Worm (Caenorhabditis elegans): ENCODE results near the gene srz-42.
A peak's percentile ranks its signal among the peaks of the same experiment; 100 is the strongest.

srz-42 gene

DNA sequence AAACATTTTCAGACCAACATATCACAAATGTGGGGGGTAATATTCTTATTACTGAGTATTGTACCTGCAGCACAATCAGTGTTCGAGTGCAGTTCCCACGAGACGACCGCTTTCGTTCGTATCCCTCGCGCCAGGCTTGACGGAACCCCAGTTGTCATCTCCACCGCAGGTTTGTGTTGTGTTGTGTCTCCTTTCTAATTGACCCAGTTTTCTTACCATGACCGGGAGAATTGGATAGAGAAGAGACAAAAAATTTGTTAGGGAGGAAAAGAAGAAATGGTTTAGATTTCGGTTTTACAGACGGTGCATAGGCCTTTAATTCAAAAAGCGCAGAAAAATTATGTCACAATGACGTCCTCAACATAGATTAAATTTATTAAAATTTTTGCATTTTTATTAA lies 37.9 kb upstream of the srz-42 start, which contains the start of gene noah-2:
Gene noah-2 (plus strand): TSS at position 13 of the 400 bp plus-strand sequence.
- TF ChIP-seq blmp-1 (tag; optimal IDR thresholded peaks at IDR 0.05) (peak; percentile 94), mdl-1 (tag; optimal IDR thresholded peaks at IDR 0.05) (no peak)

DNA sequence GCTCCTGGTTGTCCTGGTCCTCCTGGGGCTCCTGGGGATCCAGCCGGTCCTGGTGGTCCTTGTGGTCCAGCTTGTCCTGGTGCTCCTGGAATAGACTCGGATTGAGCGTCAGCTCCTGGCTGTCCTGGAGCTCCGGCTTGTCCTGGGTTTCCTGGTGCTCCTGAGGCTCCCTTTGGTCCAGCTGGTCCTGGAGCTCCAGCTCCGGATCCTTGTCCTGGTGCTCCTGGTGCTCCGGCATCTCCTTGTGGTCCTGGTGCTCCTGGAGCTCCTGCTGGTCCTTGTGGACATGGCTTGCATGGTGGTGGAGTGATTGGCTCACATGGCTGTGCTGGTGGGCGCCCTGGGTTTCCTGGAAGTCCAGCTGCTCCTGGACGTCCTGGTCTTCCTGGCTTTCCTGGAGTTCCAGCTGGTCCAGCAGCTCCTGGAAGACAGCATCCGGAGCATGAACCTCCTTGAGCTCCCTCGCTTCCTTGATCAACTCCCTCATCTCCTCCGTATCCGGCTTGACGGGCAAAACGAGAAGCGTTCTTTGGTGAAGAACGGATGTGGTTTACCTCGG lies 30.6 kb upstream of the srz-42 start:
- TF ChIP-seq snpc-4 (tag; optimal IDR thresholded peaks at IDR 0.05): no peak
- no peak for TF ChIP-seq C16A3.4 (tag; optimal IDR thresholded peaks at IDR 0.05)
- TF ChIP-seq aly-2 (tag; optimal IDR thresholded peaks at IDR 0.05): no peak
- TF ChIP-seq pax-3 (tag; optimal IDR thresholded peaks at IDR 0.05): no peak
- TF ChIP-seq swsn-7 (tag; optimal IDR thresholded peaks at IDR 0.05): no peak
- TF ChIP-seq nhr-12 (tag; optimal IDR thresholded peaks at IDR 0.05): no peak
- no peak for TF ChIP-seq unc-62 (GFP tag; optimal IDR thresholded peaks at IDR 0.05)
- TF ChIP-seq xbp-1 (tag; optimal IDR thresholded peaks at IDR 0.05): no peak
- no peak for TF ChIP-seq mab-9 (GFP tag; IDR thresholded peaks at IDR 0.05)
- TF ChIP-seq nhr-237 (tag; optimal IDR thresholded peaks at IDR 0.05): no peak
- no peak for TF ChIP-seq zag-1 (tag; optimal IDR thresholded peaks at IDR 0.05)
- no peak for TF ChIP-seq nhr-11 (tag; optimal IDR thresholded peaks at IDR 0.05)

ce11 chrIV:14099256-14099655 lies 29.9 kb upstream of the srz-42 start, which contains the start of gene col-133:
Gene col-133, minus strand, starts transcription at chrIV:14099356.
- TF ChIP-seq fkh-10 (GFP tag; optimal IDR thresholded peaks at IDR 0.05): no peak
- TF ChIP-seq ztf-4 (tag; optimal IDR thresholded peaks at IDR 0.05): no peak
- no peak for TF ChIP-seq blmp-1 (tag; optimal IDR thresholded peaks at IDR 0.05)
- TF ChIP-seq irx-1 (tag; optimal IDR thresholded peaks at IDR 0.05): no peak
- TF ChIP-seq nhr-47 (tag; optimal IDR thresholded peaks at IDR 0.05): no peak
- no peak for TF ChIP-seq sup-37 (GFP tag; optimal IDR thresholded peaks at IDR 0.05)
- TF ChIP-seq vab-15 (tag; optimal IDR thresholded peaks at IDR 0.05): no peak
- no peak for TF ChIP-seq nhr-71 (tag; optimal IDR thresholded peaks at IDR 0.05)
- no peak for TF ChIP-seq swsn-7 (tag; optimal IDR thresholded peaks at IDR 0.05)

DNA sequence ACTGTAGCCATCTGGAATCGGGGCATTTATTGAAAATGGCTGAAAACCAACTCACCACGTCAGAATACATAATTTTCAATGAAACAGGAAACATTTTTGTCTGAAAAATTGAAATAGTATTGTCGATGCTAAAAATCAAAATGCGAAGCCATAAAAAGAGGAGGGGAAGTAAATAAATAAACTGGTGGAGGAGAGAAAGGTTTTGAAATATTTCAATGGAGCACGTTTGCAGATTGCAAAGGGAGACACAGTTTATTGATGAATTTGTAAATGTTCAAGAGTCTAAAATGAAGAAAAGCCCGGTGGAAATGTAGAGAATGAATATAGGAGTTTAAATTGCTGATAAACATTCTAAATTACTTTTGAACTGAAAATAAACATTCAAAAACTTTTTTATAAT lies 26.1 kb upstream of the srz-42 start, which contains the start of gene F52B11.5:
Gene F52B11.5 (minus strand): TSS at position 178 of the 400 bp plus-strand sequence.
- TF ChIP-seq lir-3 (tag; optimal IDR thresholded peaks at IDR 0.05; ENCODE audit: poor library complexity): no peak
- TF ChIP-seq mdl-1 (tag; optimal IDR thresholded peaks at IDR 0.05): no peak
- TF ChIP-seq efl-1 (optimal IDR thresholded peaks at IDR 0.05): peak in 1 of 2 experiments; percentile 17
- no peak for TF ChIP-seq efl-1 (GFP tag; optimal IDR thresholded peaks at IDR 0.05 in 1 of 2)
- TF ChIP-seq nhr-84 (tag; optimal IDR thresholded peaks at IDR 0.05): no peak
- TF ChIP-seq lin-35 (GFP tag; optimal IDR thresholded peaks at IDR 0.05): peak in 1 of 2 experiments; percentile 3
- peak in 1 of 3 experiments; percentile 38 for TF ChIP-seq dpl-1 (GFP tag; optimal IDR thresholded peaks at IDR 0.05)

DNA sequence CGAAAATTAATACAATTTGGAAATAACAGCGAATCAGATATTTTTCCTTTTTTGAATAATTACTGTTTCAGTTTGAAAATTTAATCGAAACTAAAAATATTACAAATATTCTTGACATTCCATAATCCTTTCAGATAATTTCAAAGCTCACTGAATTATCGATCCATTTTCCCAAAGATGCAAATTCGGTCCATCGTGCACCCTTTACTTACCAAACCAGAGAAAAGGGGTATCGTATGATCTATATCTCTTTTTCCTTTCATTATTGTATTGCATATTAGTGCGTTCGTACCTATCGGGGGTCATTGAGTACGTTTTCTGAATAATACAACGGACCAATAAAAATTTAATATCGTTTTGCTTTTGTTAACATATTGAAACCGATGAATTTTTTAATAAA lies 24.4 kb upstream of the srz-42 start:
- TF ChIP-seq fos-1 (tag; optimal IDR thresholded peaks at IDR 0.05): no peak
- no peak for TF ChIP-seq nhr-28 (tag; optimal IDR thresholded peaks at IDR 0.05)
- TF ChIP-seq C16A3.4 (tag; optimal IDR thresholded peaks at IDR 0.05): no peak
- TF ChIP-seq aly-2 (tag; optimal IDR thresholded peaks at IDR 0.05): no peak

DNA sequence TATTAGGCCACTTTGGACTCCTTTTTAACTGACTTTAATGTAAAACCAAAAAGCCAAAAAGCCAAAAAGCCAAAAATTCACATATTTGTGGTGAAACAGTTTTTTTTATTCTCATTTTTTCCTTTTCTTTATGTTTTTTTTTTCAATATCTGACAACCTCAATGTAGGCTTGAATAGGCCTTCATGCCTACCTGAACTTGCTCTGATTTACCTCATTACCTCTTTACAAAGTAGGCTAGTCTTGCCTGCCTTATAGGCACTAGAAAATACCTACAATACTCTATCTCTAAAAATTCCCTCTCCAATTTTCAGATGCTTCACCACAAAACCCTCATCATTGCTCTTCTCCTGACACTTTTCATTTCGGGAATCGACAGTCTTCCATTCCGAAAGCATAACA lies 22.9 kb upstream of the srz-42 start, which contains the start of gene ins-34:
Gene ins-34 (plus strand): TSS at position 301 of the 400 bp plus-strand sequence.
- TF ChIP-seq fkh-4 (tag; optimal IDR thresholded peaks at IDR 0.05; ENCODE audit: borderline replicate concordance): no peak
- TF ChIP-seq Y116A8C.19 (tag; optimal IDR thresholded peaks at IDR 0.05; ENCODE audit: borderline replicate concordance): no peak

ce11 chrIV:14107647-14108046 lies 21.5 kb upstream of the srz-42 start:
- TF ChIP-seq nhr-28 (tag; optimal IDR thresholded peaks at IDR 0.05): no peak
- no peak for TF ChIP-seq efl-1 (optimal IDR thresholded peaks at IDR 0.05)
- no peak for TF ChIP-seq efl-1 (GFP tag; optimal IDR thresholded peaks at IDR 0.05 in 1 of 2)
- no peak for TF ChIP-seq ceh-82 (tag; optimal IDR thresholded peaks at IDR 0.05)
- TF ChIP-seq nhr-84 (tag; optimal IDR thresholded peaks at IDR 0.05): no peak
- no peak for TF ChIP-seq C34B4.2 (tag; optimal IDR thresholded peaks at IDR 0.05)
- no peak for TF ChIP-seq xbp-1 (tag; optimal IDR thresholded peaks at IDR 0.05)
- TF ChIP-seq hlh-17 (GFP tag; optimal IDR thresholded peaks at IDR 0.05; ENCODE audit: borderline replicate concordance): no peak
- no peak for TF ChIP-seq unc-130 (tag; optimal IDR thresholded peaks at IDR 0.05)
- no peak for TF ChIP-seq lin-13 (GFP tag; optimal IDR thresholded peaks at IDR 0.05)
- no peak for TF ChIP-seq lin-14 (GFP tag; optimal IDR thresholded peaks at IDR 0.05)
- TF ChIP-seq fkh-8 (tag; optimal IDR thresholded peaks at IDR 0.05): no peak
- TF ChIP-seq nhr-76 (tag; optimal IDR thresholded peaks at IDR 0.05): no peak
- no peak for TF ChIP-seq rnt-1 (tag; optimal IDR thresholded peaks at IDR 0.05)
- TF ChIP-seq elt-3 (tag; optimal IDR thresholded peaks at IDR 0.05): no peak

Measured in whole organism, L1 larva.